Fruit fly (Drosophila melanogaster) Kc167 (cell line): Measurements from ENCODE around the gene Gr94a.

Experiments used
- h ChIP-seq: fragments of >200 bp; optimal IDR thresholded peaks from 3 replicates; lab custom pipeline; 2018; ENCODE audit warnings: missing external identifiers
- ttk ChIP-seq: sonication (Bioruptor generic); optimal IDR thresholded peaks from 2 replicates; lab custom pipeline; 2017; ENCODE audit warnings: missing external identifiers

DNA sequence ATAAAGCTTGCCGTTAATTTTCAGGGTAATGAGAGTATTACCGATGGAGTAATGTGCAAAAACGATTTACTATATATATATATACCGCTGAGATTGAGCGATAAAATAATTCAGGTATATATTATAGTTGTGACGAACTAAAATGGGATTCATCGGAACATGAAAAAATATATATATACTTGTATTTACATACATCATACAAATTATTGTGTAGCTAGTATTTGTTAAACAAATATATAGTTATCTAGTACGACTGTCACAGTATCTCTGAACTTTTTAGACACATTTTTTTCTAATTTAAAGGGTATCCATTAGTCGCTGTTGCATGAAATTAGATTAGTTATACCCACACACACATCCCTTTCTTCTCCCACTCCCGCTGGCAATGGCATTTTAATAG is 15.2 kb upstream of the Gr94a start:
- no peak for TF ChIP-seq h (lab: Kevin White, UChicago)
- no peak for TF ChIP-seq ttk (lab: Kevin White, UChicago)
